Fruit fly (Drosophila melanogaster) whole organism, wandering third instar larva: ENCODE data around the gene mTerf5.

Experiments
- Abd-B ChIP-seq: fragments of >200 bp; optimal IDR thresholded peaks from 2 replicates; lab custom pipeline; 2017; ENCODE audit warnings: missing biosample characterization, missing genetic modification characterization
- CG32264 ChIP-seq: fragments of 200-800 bp; sonication (Bioruptor generic); optimal IDR thresholded peaks from 2 replicates; lab custom pipeline; 2016; ENCODE audit warnings: missing biosample characterization, missing genetic modification characterization
- CG9705 ChIP-seq: fragments of 200-800 bp; sonication (Bioruptor generic); optimal IDR thresholded peaks from 2 replicates; lab custom pipeline; 2018; ENCODE audit warnings: missing biosample characterization, mild to moderate bottlenecking, missing genetic modification characterization
- CrebA ChIP-seq: fragments of 200-800 bp; sonication (Bioruptor generic); optimal IDR thresholded peaks from 2 replicates; lab custom pipeline; 2016; ENCODE audit warnings: missing biosample characterization, mild to moderate bottlenecking, missing genetic modification characterization, borderline replicate concordance
- Dfd ChIP-seq: fragments of >200 bp; optimal IDR thresholded peaks from 2 replicates; lab custom pipeline; 2017; ENCODE audit warnings: missing biosample characterization, missing genetic modification characterization
- Dif ChIP-seq: fragments of 200-275, 200-300 bp; sonication (Bioruptor generic); optimal IDR thresholded peaks from 2 replicates; lab custom pipeline; 2018; ENCODE audit warnings: missing biosample characterization, missing genetic modification characterization; ENCODE audit not compliant: partially characterized antibody
- GATAd ChIP-seq: sonication (Bioruptor generic); optimal IDR thresholded peaks from 2 replicates; lab custom pipeline; 2016; ENCODE audit warnings: missing biosample characterization, missing genetic modification characterization
- HLH106 ChIP-seq: fragments of 200-800 bp; optimal IDR thresholded peaks from 3 replicates; lab custom pipeline; 2019; ENCODE audit warnings: missing biosample characterization, mild to moderate bottlenecking, missing genetic modification characterization, moderate library complexity
- Hnf4 ChIP-seq: fragments of 200-800 bp; sonication (Bioruptor generic); optimal IDR thresholded peaks from 2 replicates; lab custom pipeline; 2016; ENCODE audit warnings: missing biosample characterization, mild to moderate bottlenecking, missing genetic modification characterization
- Hr78 ChIP-seq: fragments of >200 bp; optimal IDR thresholded peaks from 2 replicates; lab custom pipeline; 2017; ENCODE audit warnings: missing biosample characterization, missing genetic modification characterization
- Hr83 ChIP-seq: fragments of 200-300 bp; sonication (Bioruptor generic); optimal IDR thresholded peaks from 2 replicates; lab custom pipeline; 2016; ENCODE audit warnings: missing biosample characterization, mild to moderate bottlenecking, missing genetic modification characterization, moderate library complexity; ENCODE audit not compliant: poor library complexity, severe bottlenecking
- Jra ChIP-seq: sonication (Bioruptor generic); optimal IDR thresholded peaks from 2 replicates; lab custom pipeline; 2016; ENCODE audit warnings: missing biosample characterization, missing genetic modification characterization
- Mio ChIP-seq: sonication (Bioruptor generic); optimal IDR thresholded peaks from 2 replicates; lab custom pipeline; 2016; ENCODE audit warnings: missing biosample characterization, missing genetic modification characterization
- Myc ChIP-seq: fragments of >200 bp; optimal IDR thresholded peaks from 2 replicates; lab custom pipeline; 2017
- N ChIP-seq: fragments of >200 bp; optimal IDR thresholded peaks from 2 replicates; lab custom pipeline; 2018; ENCODE audit warnings: missing biosample characterization, missing external identifiers, missing genetic modification characterization
- OdsH ChIP-seq: fragments of 200-800 bp; sonication (Bioruptor generic); optimal IDR thresholded peaks from 2 replicates; lab custom pipeline; 2016; ENCODE audit warnings: missing biosample characterization, mild to moderate bottlenecking, missing genetic modification characterization
- Rel ChIP-seq, 2 experiments: fragments of 200-800 bp; sonication (Bioruptor generic) in 1 of 2; optimal IDR thresholded peaks; 2 replicates in 1 of 2; 3 replicates in 1 of 2; lab custom pipeline; 2016 to 2019; ENCODE audit warnings: mild to moderate bottlenecking in 2 of 2, missing biosample characterization in 2 of 2, missing genetic modification characterization in 2 of 2, moderate library complexity in 1 of 2
- Sp1 ChIP-seq: fragments of 200-800 bp; sonication (Bioruptor generic); optimal IDR thresholded peaks from 3 replicates; lab custom pipeline; 2019; ENCODE audit warnings: missing biosample characterization, mild to moderate bottlenecking, missing genetic modification characterization, moderate library complexity
- Vsx2 ChIP-seq: fragments of 200-300, 225-300 bp; sonication (Bioruptor generic); optimal IDR thresholded peaks from 2 replicates; lab custom pipeline; 2018; ENCODE audit warnings: missing biosample characterization, missing genetic modification characterization; ENCODE audit not compliant: partially characterized antibody
- br ChIP-seq: fragments of 200-800 bp; sonication (Bioruptor generic); optimal IDR thresholded peaks from 2 replicates; lab custom pipeline; 2016; ENCODE audit warnings: missing biosample characterization, missing genetic modification characterization
- brk ChIP-seq: fragments of 200-800 bp; sonication (Bioruptor generic); optimal IDR thresholded peaks from 2 replicates; lab custom pipeline; 2016; ENCODE audit warnings: missing biosample characterization, mild to moderate bottlenecking, missing genetic modification characterization
- dl ChIP-seq, 2 experiments: fragments of 175-275, 200-275 bp in 1 of 2; fragments of 200-275 bp in 1 of 2; sonication (Bioruptor generic); optimal IDR thresholded peaks; lab custom pipeline; 2018; ENCODE audit warnings: mild to moderate bottlenecking in 2 of 2, missing biosample characterization in 2 of 2, missing genetic modification characterization in 2 of 2, moderate library complexity in 2 of 2; ENCODE audit not compliant: partially characterized antibody in 2 of 2, insufficient read depth in 1 of 2
- dmrt93B ChIP-seq: fragments of 200-800 bp; sonication (Bioruptor generic); optimal IDR thresholded peaks from 2 replicates; lab custom pipeline; 2018; ENCODE audit warnings: missing biosample characterization, mild to moderate bottlenecking, missing genetic modification characterization
- dsf ChIP-seq: sonication (Bioruptor generic); optimal IDR thresholded peaks from 2 replicates; lab custom pipeline; 2016; ENCODE audit warnings: missing biosample characterization, missing genetic modification characterization, borderline replicate concordance
- ey ChIP-seq: fragments of 200-800 bp; sonication (Bioruptor generic); optimal IDR thresholded peaks from 2 replicates; lab custom pipeline; 2016; ENCODE audit warnings: missing biosample characterization, missing genetic modification characterization
- foxo ChIP-seq, 2 experiments: fragments of 200-800 bp; sonication (Bioruptor generic); optimal IDR thresholded peaks; 2 replicates in 1 of 2; 3 replicates in 1 of 2; lab custom pipeline; 2016 to 2017; ENCODE audit warnings: missing biosample characterization in 2 of 2, missing genetic modification characterization in 2 of 2
- fru ChIP-seq: fragments of 200-800 bp; sonication (Bioruptor generic); optimal IDR thresholded peaks from 3 replicates; lab custom pipeline; 2016; ENCODE audit warnings: missing biosample characterization, mild to moderate bottlenecking, missing genetic modification characterization
- h ChIP-seq: fragments of 200-800 bp; sonication (Bioruptor generic); optimal IDR thresholded peaks from 3 replicates; lab custom pipeline; 2016; ENCODE audit warnings: missing biosample characterization, mild to moderate bottlenecking, missing genetic modification characterization
- jim ChIP-seq: fragments of 175-275, 200-325 bp; sonication (Bioruptor generic); optimal IDR thresholded peaks from 2 replicates; lab custom pipeline; 2016; ENCODE audit warnings: missing biosample characterization, mild to moderate bottlenecking, missing genetic modification characterization
- lola ChIP-seq: fragments of >200 bp; optimal IDR thresholded peaks from 2 replicates; lab custom pipeline; 2017; ENCODE audit warnings: missing biosample characterization, missing genetic modification characterization
- pan ChIP-seq: fragments of >200 bp; optimal IDR thresholded peaks from 2 replicates; lab custom pipeline; 2017
- psq ChIP-seq: fragments of 200-800 bp; sonication (Bioruptor generic); optimal IDR thresholded peaks from 3 replicates; lab custom pipeline; 2017; ENCODE audit warnings: missing biosample characterization, mild to moderate bottlenecking, missing genetic modification characterization, moderate library complexity
- rgr ChIP-seq: fragments of 200-800 bp; sonication (Bioruptor generic); optimal IDR thresholded peaks from 3 replicates; lab custom pipeline; 2016; ENCODE audit warnings: missing biosample characterization, mild to moderate bottlenecking, missing genetic modification characterization
- sage ChIP-seq: fragments of 200-800 bp; sonication (Bioruptor generic); optimal IDR thresholded peaks from 2 replicates; lab custom pipeline; 2016; ENCODE audit warnings: missing biosample characterization, mild to moderate bottlenecking, missing genetic modification characterization
- sv ChIP-seq: fragments of 200-800 bp; sonication (Bioruptor generic); optimal IDR thresholded peaks from 3 replicates; lab custom pipeline; 2016; ENCODE audit warnings: missing biosample characterization, missing genetic modification characterization
- tai ChIP-seq: sonication (Bioruptor generic); optimal IDR thresholded peaks from 2 replicates; lab custom pipeline; 2016; ENCODE audit warnings: missing biosample characterization, missing genetic modification characterization
- usp ChIP-seq: fragments of >200 bp; optimal IDR thresholded peaks from 2 replicates; lab custom pipeline; 2017; ENCODE audit warnings: missing biosample characterization, missing genetic modification characterization
- woc ChIP-seq: sonication (Bioruptor generic); optimal IDR thresholded peaks from 2 replicates; lab custom pipeline; 2016; ENCODE audit warnings: missing biosample characterization, mild to moderate bottlenecking, missing genetic modification characterization

Gene mTerf5

DNA sequence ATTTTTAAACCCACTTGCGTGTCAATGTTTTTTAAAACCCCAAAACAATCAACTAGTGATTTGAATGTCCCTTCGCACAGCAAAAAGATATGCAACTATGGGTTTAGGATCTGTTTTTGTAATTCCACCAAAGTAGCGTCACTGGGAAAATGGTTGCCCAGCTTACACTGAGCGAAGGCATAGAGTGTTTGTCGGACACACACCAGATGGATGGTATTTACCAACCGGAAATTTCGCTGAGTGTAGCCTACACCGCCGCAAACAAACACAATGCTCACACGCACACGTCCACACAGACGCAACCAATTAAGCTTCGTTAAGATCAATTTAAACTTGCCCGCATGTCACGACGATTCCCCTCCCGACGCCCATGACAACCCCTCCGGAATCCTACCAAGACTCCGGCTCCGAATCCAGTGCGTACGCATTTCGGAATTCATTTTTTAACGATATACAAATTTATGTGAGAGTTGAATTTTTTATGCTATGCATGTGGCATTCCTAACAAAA, 5.3 kb upstream of the mTerf5 start:
- peak in 1 of 2 experiments; percentile 9 for TF ChIP-seq foxo (GFP tag; optimal IDR thresholded peaks at IDR 0.05; lab: Kevin White, UChicago)
- no peak for TF ChIP-seq Rel (GFP tag; optimal IDR thresholded peaks at IDR 0.05; lab: Kevin White, UChicago)
- TF ChIP-seq Rel (tag; optimal IDR thresholded peaks at IDR 0.05; lab: Kevin White, UChicago): no peak
- TF ChIP-seq rgr (GFP tag; lab: Kevin White, UChicago): peak; percentile 3

- TF ChIP-seq Dfd (GFP tag; lab: Kevin White, UChicago) (no peak), Hr78 (GFP tag; lab: Kevin White, UChicago) (no peak), sv (GFP tag; lab: Kevin White, UChicago) (no peak), Jra (GFP tag; lab: Kevin White, UChicago) (no peak), usp (no peak), CG32264 (GFP tag; lab: Kevin White, UChicago) (no peak), Dif (GFP tag; lab: Kevin White, UChicago) (no peak), Abd-B (GFP tag; lab: Kevin White, UChicago) (no peak), dsf (GFP tag; lab: Kevin White, UChicago) (no peak), Myc (lab: Kevin White, UChicago) (no peak)
- TF ChIP-seq, all 38 proteins: peak for 0
These were observed 3.9 kb upstream of the mTerf5 start for dm6 chr3R:18227385-18227784.

DNA sequence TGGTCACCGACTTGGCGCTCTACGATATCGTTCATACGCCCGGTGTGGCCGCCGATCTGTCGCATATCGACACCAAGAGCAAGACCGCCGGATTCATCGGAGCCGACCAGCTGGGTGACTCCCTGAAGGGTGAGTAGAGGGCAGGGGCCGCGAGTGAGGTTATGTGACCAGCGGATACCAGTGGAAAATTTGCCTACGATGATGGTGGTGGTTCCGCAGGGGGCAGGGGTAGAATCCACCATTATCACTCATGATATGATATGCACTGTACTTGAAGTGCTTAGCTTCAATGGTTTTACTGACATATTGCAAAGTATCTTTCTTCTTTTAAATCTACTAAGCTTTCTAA, 3.3 kb upstream of the mTerf5 start:
- TF ChIP-seq woc: no peak
- TF ChIP-seq dmrt93B: no peak
- no peak for TF ChIP-seq Rel (GFP tag; optimal IDR thresholded peaks at IDR 0.05; lab: Kevin White, UChicago)
- no peak for TF ChIP-seq Rel (tag; optimal IDR thresholded peaks at IDR 0.05; lab: Kevin White, UChicago)
- no peak for TF ChIP-seq rgr (GFP tag; lab: Kevin White, UChicago)

DNA sequence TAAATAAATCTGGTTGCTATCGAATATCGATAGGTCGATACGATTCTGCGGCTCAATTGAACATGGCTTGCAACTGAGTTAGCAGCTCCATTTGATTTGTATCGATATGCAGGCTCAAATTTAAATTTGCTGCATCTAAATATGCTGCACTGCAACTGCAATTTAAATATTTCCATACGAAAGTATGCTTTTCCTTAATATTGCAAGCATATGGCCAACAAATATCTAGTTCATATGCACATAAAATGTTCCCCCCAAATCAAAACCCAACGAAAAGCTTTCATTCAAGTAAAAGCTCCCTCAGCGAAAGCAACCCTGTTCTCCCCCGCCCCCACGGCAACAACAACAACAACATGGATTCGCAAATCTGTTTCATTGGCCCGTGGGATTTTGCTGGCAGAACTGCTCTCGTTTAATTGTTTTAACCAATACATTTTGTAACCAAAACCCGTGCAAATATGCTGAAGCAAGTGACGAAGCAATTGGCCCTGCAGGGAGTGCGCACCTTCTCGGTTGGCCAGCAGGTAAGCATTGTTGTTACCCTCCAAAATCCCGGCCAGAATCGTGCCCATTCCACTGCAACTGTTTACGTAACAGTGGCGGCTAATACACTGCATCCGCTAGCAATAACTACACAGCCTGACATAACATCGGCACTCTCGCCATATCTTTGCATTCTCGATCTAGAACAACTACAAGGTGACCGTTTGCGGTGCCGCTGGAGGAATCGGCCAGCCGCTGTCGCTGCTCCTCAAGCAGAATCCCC, 2.7 kb upstream of the mTerf5 start, which contains the start of the genes CG7168 and Mdh2:
TSS of gene CG7168 (minus strand) at position 40 of the 766 bp plus-strand sequence.
TSS of gene Mdh2 (plus strand) at position 354 of the 766 bp plus-strand sequence.
- TF ChIP-seq pan (lab: Kevin White, UChicago): no peak
- TF ChIP-seq Rel (GFP tag; optimal IDR thresholded peaks at IDR 0.05; lab: Kevin White, UChicago): no peak
- TF ChIP-seq Rel (tag; optimal IDR thresholded peaks at IDR 0.05; lab: Kevin White, UChicago): peak; percentile 95
- no peak for TF ChIP-seq psq (GFP tag; lab: Kevin White, UChicago)
- no peak for TF ChIP-seq Vsx2 (GFP tag; lab: Kevin White, UChicago)
- no peak for TF ChIP-seq Myc (lab: Kevin White, UChicago)
- no peak for TF ChIP-seq dmrt93B
- no peak for TF ChIP-seq Mio
- TF ChIP-seq tai (GFP tag; lab: Kevin White, UChicago): no peak
- TF ChIP-seq Hnf4 (GFP tag; lab: Kevin White, UChicago): peak; percentile 1
- peak in 1 of 2 experiments; percentile 15 for TF ChIP-seq foxo (GFP tag; optimal IDR thresholded peaks at IDR 0.05; lab: Kevin White, UChicago)
- no peak for TF ChIP-seq woc
- no peak for TF ChIP-seq sage
- no peak for TF ChIP-seq fru (GFP tag; lab: Kevin White, UChicago)
- peak; percentile 4 for TF ChIP-seq Dif (GFP tag; lab: Kevin White, UChicago)
- TF ChIP-seq usp: no peak
- no peak for TF ChIP-seq CrebA (GFP tag; lab: Kevin White, UChicago)
- no peak for TF ChIP-seq Hr78 (GFP tag; lab: Kevin White, UChicago)
- TF ChIP-seq jim (GFP tag; lab: Kevin White, UChicago): no peak
- no peak for TF ChIP-seq N (GFP tag; lab: Kevin White, UChicago)
- TF ChIP-seq h (GFP tag; lab: Kevin White, UChicago): peak; percentile 34
- TF ChIP-seq HLH106 (tag; lab: Kevin White, UChicago): peak; percentile 10
- no peak for TF ChIP-seq Jra (GFP tag; lab: Kevin White, UChicago)
- no peak for TF ChIP-seq OdsH (GFP tag; lab: Kevin White, UChicago)
- TF ChIP-seq CG9705: no peak
- no peak for TF ChIP-seq GATAd
- TF ChIP-seq lola (GFP tag; lab: Kevin White, UChicago): no peak
- TF ChIP-seq brk (GFP tag; lab: Kevin White, UChicago): no peak
- TF ChIP-seq ey (GFP tag; lab: Kevin White, UChicago): no peak
- no peak for TF ChIP-seq rgr (GFP tag; lab: Kevin White, UChicago)
- no peak for TF ChIP-seq Abd-B (GFP tag; lab: Kevin White, UChicago)
- TF ChIP-seq Hr83: no peak
- no peak for TF ChIP-seq dl (GFP tag; optimal IDR thresholded peaks at IDR 0.05; lab: Kevin White, UChicago; ENCODE audit: insufficient read depth in 1 of 2, partially characterized antibody in 2 of 2)
- TF ChIP-seq Dfd (GFP tag; lab: Kevin White, UChicago): no peak
- peak; percentile 13 for TF ChIP-seq Sp1 (GFP tag; lab: Kevin White, UChicago)
- peak; percentile 5 for TF ChIP-seq dsf (GFP tag; lab: Kevin White, UChicago)
- TF ChIP-seq br: no peak
- TF ChIP-seq CG32264 (GFP tag; lab: Kevin White, UChicago): no peak
- TF ChIP-seq sv (GFP tag; lab: Kevin White, UChicago): no peak
